Worm (Caenorhabditis elegans): Measurements from ENCODE around the gene Y25C1A.2.
A peak's percentile ranks its signal among the peaks of the same experiment; 100 is the strongest.

The Y25C1A.2 gene

ce11 chrII:3111147-3111546, 1.3 kb upstream of the Y25C1A.2 start, which contains the start of gene Y25C1A.13 (continued):
- TF ChIP-seq nhr-102 (tag; optimal IDR thresholded peaks at IDR 0.05) (no peak), mes-2 (tag; optimal IDR thresholded peaks at IDR 0.05; ENCODE audit: poor library complexity, severe bottlenecking) (peak; percentile 53), mxl-2 (GFP tag; conservative IDR thresholded peaks at IDR 0.05) (no peak), dve-1 (tag; optimal IDR thresholded peaks at IDR 0.05; ENCODE audit: insufficient read depth) (peak; percentile 6), D1046.2 (GFP tag; IDR thresholded peaks at IDR 0.05) (no peak), madf-9 (GFP tag; conservative IDR thresholded peaks at IDR 0.05) (no peak), lir-3 (tag; optimal IDR thresholded peaks at IDR 0.05) (no peak), hmg-1.1 (GFP tag; IDR thresholded peaks at IDR 0.05) (0 out of 2 replicates have a peak, but pooled peaks have one; percentile 40)

- TF ChIP-seq set-16 (GFP tag; IDR thresholded peaks at IDR 0.05) (peak; percentile 88), pha-4 (GFP tag; IDR thresholded peaks at IDR 0.05) (peak; percentile 22; the same call in 1 of the 2 replicates), pha-4 (tag; optimal IDR thresholded peaks at IDR 0.05) (no peak), snpc-4 (tag; optimal IDR thresholded peaks at IDR 0.05) (peak; percentile 53), lin-39 (tag; optimal IDR thresholded peaks at IDR 0.05) (no peak)
Measured at ce11 chrII:3113289-3113688, 876 bp downstream of the Y25C1A.2 start.

ce11 chrII:3113934-3114333, 1.5 kb downstream of the Y25C1A.2 start, which contains the start of gene clec-123:
Gene clec-123 (plus strand): TSS chrII:3114234.
- TF ChIP-seq nhr-28 (tag; optimal IDR thresholded peaks at IDR 0.05): no peak
- TF ChIP-seq mep-1 (tag; optimal IDR thresholded peaks at IDR 0.05): no peak
- no peak for TF ChIP-seq ZK546.5 (tag; optimal IDR thresholded peaks at IDR 0.05)
- no peak for TF ChIP-seq lim-7 (GFP tag; IDR thresholded peaks at IDR 0.05)
- TF ChIP-seq tra-1 (GFP tag; IDR thresholded peaks at IDR 0.05): no peak
- TF ChIP-seq spr-3 (GFP tag; optimal IDR thresholded peaks at IDR 0.05): no peak
- no peak for TF ChIP-seq hlh-11 (tag; optimal IDR thresholded peaks at IDR 0.05)
- no peak for TF ChIP-seq zag-1 (tag; optimal IDR thresholded peaks at IDR 0.05)
- TF ChIP-seq lir-3 (tag; optimal IDR thresholded peaks at IDR 0.05): no peak
- no peak for TF ChIP-seq snpc-1.2 (GFP tag; IDR thresholded peaks at IDR 0.05)
- no peak for TF ChIP-seq rbr-2 (tag; optimal IDR thresholded peaks at IDR 0.05)
- no peak for TF ChIP-seq aha-1 (tag)
- TF ChIP-seq zfp-2 (tag; optimal IDR thresholded peaks at IDR 0.05): no peak
- no peak for TF ChIP-seq ama-1 (optimal IDR thresholded peaks at IDR 0.05)
- no peak for TF ChIP-seq zip-2 (tag; optimal IDR thresholded peaks at IDR 0.05)
- TF ChIP-seq ctbp-1 (GFP tag; IDR thresholded peaks at IDR 0.05): no peak

- no peak for TF ChIP-seq zip-2 (tag; optimal IDR thresholded peaks at IDR 0.05)
- TF ChIP-seq D1046.2 (GFP tag; IDR thresholded peaks at IDR 0.05): no peak
- TF ChIP-seq tra-1 (GFP tag; IDR thresholded peaks at IDR 0.05): no peak
- TF ChIP-seq Y75B8A.6 (GFP tag; IDR thresholded peaks at IDR 0.05): no peak
- TF ChIP-seq duxl-1 (tag; optimal IDR thresholded peaks at IDR 0.05; ENCODE audit: poor library complexity): no peak
Measured at ce11 chrII:3117471-3117870, 5.1 kb downstream of the Y25C1A.2 start, which contains the start of gene T10D4.7. Gene T10D4.7 (plus strand): TSS chrII:3117771.

ce11 chrII:3118907-3119382, 6.5 kb downstream of the Y25C1A.2 start, which contains the start of gene T10D4.6:
Gene T10D4.6 (plus strand): TSS chrII:3119332.
- TF ChIP-seq mes-2 (tag; optimal IDR thresholded peaks at IDR 0.05; ENCODE audit: poor library complexity, severe bottlenecking): peak; percentile 47
- no peak for TF ChIP-seq cey-2 (tag; optimal IDR thresholded peaks at IDR 0.05; ENCODE audit: borderline replicate concordance, insufficient read depth)
- TF ChIP-seq mdl-1 (tag; optimal IDR thresholded peaks at IDR 0.05): no peak
- TF ChIP-seq nhr-28 (tag; optimal IDR thresholded peaks at IDR 0.05): no peak
- TF ChIP-seq dpl-1 (GFP tag; optimal IDR thresholded peaks at IDR 0.05): peak; percentile 24
- TF ChIP-seq ZK337.2 (GFP tag; IDR thresholded peaks at IDR 0.05): no peak
- peak; percentile 44; the same call in 1 of the 2 replicates for TF ChIP-seq hmg-1.1 (GFP tag; IDR thresholded peaks at IDR 0.05)
- TF ChIP-seq nhr-11 (tag; optimal IDR thresholded peaks at IDR 0.05): no peak
- TF ChIP-seq nhr-6 (tag; optimal IDR thresholded peaks at IDR 0.05): peak; percentile 0
- TF ChIP-seq nhr-237 (tag; optimal IDR thresholded peaks at IDR 0.05): no peak
- TF ChIP-seq zip-2 (tag; optimal IDR thresholded peaks at IDR 0.05): no peak
- TF ChIP-seq saeg-2 (GFP tag; IDR thresholded peaks at IDR 0.05): no peak
